Fruit fly (Drosophila melanogaster): Measurements from ENCODE around the gene Afti.
A peak's percentile ranks its signal among the peaks of the same experiment; 100 is the strongest.

Gene Afti

dm6 chr3R:14353733-14354152 lies 27.3 kb upstream of the Afti start (continued):
- TF ChIP-seq cato (GFP tag; optimal IDR thresholded peaks at IDR 0.05; ENCODE audit: borderline replicate concordance) (peak; percentile 28), CG2712 (tag; optimal IDR thresholded peaks at IDR 0.05) (peak; percentile 88), unpg (GFP tag; optimal IDR thresholded peaks at IDR 0.05) (peak; percentile 78), Ets65A (GFP tag) (no peak), slbo (GFP tag; IDR thresholded peaks at IDR 0.05) (peak; percentile 68), bowl (GFP tag; IDR thresholded peaks at IDR 0.05) (no peak), HLHmδ (GFP tag; optimal IDR thresholded peaks at IDR 0.05) (no peak), dan (GFP tag; IDR thresholded peaks at IDR 0.05) (no peak), CG17612 (GFP tag; IDR thresholded peaks at IDR 0.05) (no peak), CG4282 (GFP tag; optimal IDR thresholded peaks at IDR 0.05) (no peak), Six4 (GFP tag; optimal IDR thresholded peaks at IDR 0.05) (peak; percentile 40), gro (GFP tag; optimal IDR thresholded peaks at IDR 0.05) (no peak), btn (GFP tag; optimal IDR thresholded peaks at IDR 0.05) (no peak), Atf-2 (GFP tag; optimal IDR thresholded peaks at IDR 0.05) (no peak), dmrt99B (tag; optimal IDR thresholded peaks at IDR 0.05) (peak; percentile 89), Taf1 (GFP tag; IDR thresholded peaks at IDR 0.05) (peak; percentile 68), B-H1 (GFP tag; IDR thresholded peaks at IDR 0.05) (peak; percentile 62; the same call in 2 of the 3 replicates), gcm (GFP tag; optimal IDR thresholded peaks at IDR 0.05) (peak; percentile 62), CG7745 (tag; optimal IDR thresholded peaks at IDR 0.05) (no peak), wek (GFP tag; optimal IDR thresholded peaks at IDR 0.05) (no peak), Bdp1 (GFP tag; optimal IDR thresholded peaks at IDR 0.05) (no peak), unc-4 (GFP tag; IDR thresholded peaks at IDR 0.05; ENCODE audit: partially characterized antibody) (no peak), gfzf (GFP tag; optimal IDR thresholded peaks at IDR 0.05) (no peak), Trl (optimal IDR thresholded peaks at IDR 0.05) (no peak), Trl (GFP tag; optimal IDR thresholded peaks at IDR 0.05) (no peak), CG8089 (GFP tag; optimal IDR thresholded peaks at IDR 0.05) (no peak), Vsx1 (GFP tag; optimal IDR thresholded peaks at IDR 0.05) (peak; percentile 7), slp2 (GFP tag; optimal IDR thresholded peaks at IDR 0.05) (no peak), CG18599 (GFP tag; optimal IDR thresholded peaks at IDR 0.05) (peak; percentile 87), Fer3 (tag; optimal IDR thresholded peaks at IDR 0.05) (peak; percentile 70), zen2 (GFP tag; IDR thresholded peaks at IDR 0.05; ENCODE audit: partially characterized antibody) (no peak), CG3065 (GFP tag; optimal IDR thresholded peaks at IDR 0.05) (no peak), HLH3B (GFP tag; IDR thresholded peaks at IDR 0.05) (peak; percentile 62), sens-2 (GFP tag; IDR thresholded peaks at IDR 0.05) (0 out of 2 replicates have a peak, but pooled peaks have one; percentile 16), ranshi (GFP tag; IDR thresholded peaks at IDR 0.05) (peak; percentile 54), fd102C (GFP tag; optimal IDR thresholded peaks at IDR 0.05) (no peak), aop (GFP tag; IDR thresholded peaks at IDR 0.05) (no peak), Sry-δ (GFP tag; optimal IDR thresholded peaks at IDR 0.05) (no peak), vvl (GFP tag; IDR thresholded peaks at IDR 0.05) (peak; percentile 41; the same call in 1 of the 2 replicates), H2.0 (GFP tag; IDR thresholded peaks at IDR 0.05) (0 out of 2 replicates have a peak, but pooled peaks have one; percentile 7), PHDP (tag; optimal IDR thresholded peaks at IDR 0.05) (peak; percentile 77), Eip74EF (GFP tag; optimal IDR thresholded peaks at IDR 0.05) (peak in 1 of 2 experiments; percentile 21), ttk (GFP tag; IDR thresholded peaks at IDR 0.05) (peak; percentile 52), CG9437 (GFP tag; optimal IDR thresholded peaks at IDR 0.05) (peak; percentile 55), Doc3 (GFP tag; IDR thresholded peaks at IDR 0.05; ENCODE audit: partially characterized antibody) (no peak), CG1792 (GFP tag; optimal IDR thresholded peaks at IDR 0.05) (no peak), CG8765 (GFP tag; IDR thresholded peaks at IDR 0.05) (no peak), CG6765 (GFP tag; optimal IDR thresholded peaks at IDR 0.05) (peak; percentile 71), Rfx (GFP tag; IDR thresholded peaks at IDR 0.05) (peak; percentile 67), CG13424 (tag; optimal IDR thresholded peaks at IDR 0.05) (peak; percentile 71), danr (GFP tag; IDR thresholded peaks at IDR 0.05) (peak; percentile 68; the same call in 1 of the 2 replicates)

All from whole organism, embryonic.